Worm (Caenorhabditis elegans): ENCODE data around the gene hlh-27.

- no peak for TF ChIP-seq unc-62 (GFP tag; optimal IDR thresholded peaks at IDR 0.05)
- TF ChIP-seq nhr-6 (tag; optimal IDR thresholded peaks at IDR 0.05), result no peak
- no peak for TF ChIP-seq skn-1 (tag; optimal IDR thresholded peaks at IDR 0.05)
- TF ChIP-seq ama-1 (optimal IDR thresholded peaks at IDR 0.05), result no peak
- no peak for TF ChIP-seq nhr-25 (tag; optimal IDR thresholded peaks at IDR 0.05)
Measured at ce11 chrII:5570272-5570671, 30.3 kb upstream of the hlh-27 start, which contains the start of the genes C17C3.1 and C17C3.15.

Data from whole organism, L2 larva.